Fruit fly (Drosophila melanogaster): ENCODE data around the gene ush.

dm6 chr2L:472829-473228 lies 3.2 kb upstream of the ush start, which contains the start of gene MED15:
- TF ChIP-seq Crg-1 (GFP tag; optimal IDR thresholded peaks at IDR 0.05) (no peak), CG33017 (tag; optimal IDR thresholded peaks at IDR 0.05) (no peak), CG11617 (GFP tag; optimal IDR thresholded peaks at IDR 0.05) (no peak), kay (GFP tag; ENCODE audit: borderline replicate concordance) (peak; percentile 90), bab1 (GFP tag; optimal IDR thresholded peaks at IDR 0.05) (no peak), CG14711 (tag; optimal IDR thresholded peaks at IDR 0.05) (no peak), Hr96 (GFP tag; optimal IDR thresholded peaks at IDR 0.05) (no peak), CG12768 (GFP tag; optimal IDR thresholded peaks at IDR 0.05) (no peak), Clk (GFP tag; optimal IDR thresholded peaks at IDR 0.05) (no peak), tj (GFP tag; optimal IDR thresholded peaks at IDR 0.05) (no peak), cnc (optimal IDR thresholded peaks at IDR 0.05) (no peak), Mnt (GFP tag; optimal IDR thresholded peaks at IDR 0.05) (no peak)

All from whole organism, adult.